Fruit fly (Drosophila melanogaster): ENCODE measurements around the gene CG34267.

dm6 chr3L:528037-528436, 27.8 kb upstream of the CG34267 start, which contains the start of gene CG34269:
- TF ChIP-seq CG13204 (GFP tag; optimal IDR thresholded peaks at IDR 0.05), result no peak
- TF ChIP-seq Pif1A (GFP tag; optimal IDR thresholded peaks at IDR 0.05), result no peak
- TF ChIP-seq CG34367 (tag; optimal IDR thresholded peaks at IDR 0.05), result no peak
- no peak for TF ChIP-seq CG14655 (GFP tag; optimal IDR thresholded peaks at IDR 0.05)
- TF ChIP-seq CG9948 (tag; optimal IDR thresholded peaks at IDR 0.05), result no peak

Measured in whole organism, pupa.